Worm (Caenorhabditis elegans): Measurements from ENCODE around the gene srw-71.

DNA sequence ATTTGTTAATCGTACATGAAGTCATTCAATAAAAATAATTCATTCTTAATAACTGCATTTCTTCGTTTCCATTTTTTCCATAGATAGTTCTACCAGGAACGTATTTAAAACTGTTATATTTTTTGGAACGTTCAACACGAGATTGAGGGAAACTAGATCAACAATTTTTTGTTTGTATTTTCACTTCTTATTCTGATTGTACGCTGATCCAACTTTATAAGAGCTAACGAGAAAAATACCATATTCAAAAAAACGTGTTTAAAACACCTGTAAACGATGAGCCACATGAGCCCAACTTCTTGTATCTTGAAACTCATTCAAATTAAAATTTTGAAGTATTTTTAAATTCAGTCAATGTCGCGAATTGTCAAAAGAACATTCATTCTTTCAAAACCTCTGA, 14.3 kb downstream of the srw-71 start:
- TF ChIP-seq bed-3 (GFP tag; optimal IDR thresholded peaks at IDR 0.05) (no peak), blmp-1 (tag; optimal IDR thresholded peaks at IDR 0.05) (no peak), ceh-39 (tag; optimal IDR thresholded peaks at IDR 0.05) (no peak), nhr-237 (tag; optimal IDR thresholded peaks at IDR 0.05) (no peak), tbx-8 (GFP tag; optimal IDR thresholded peaks at IDR 0.05) (no peak), nhr-28 (tag; optimal IDR thresholded peaks at IDR 0.05) (no peak), pha-4 (tag; optimal IDR thresholded peaks at IDR 0.05) (no peak), snpc-4 (tag; optimal IDR thresholded peaks at IDR 0.05) (no peak)

All from whole organism, mixed stage, embryonic.